Worm (Caenorhabditis elegans) whole organism, midembryonic: ENCODE data around the gene dep-1.

Experiments used
- T22C8.4 ChIP-seq: fragments of 200-800 bp; sonication (Bioruptor generic); IDR thresholded peaks from 2 replicates; pipeline ENCODE4 v1.3.6; 2022; ENCODE audit warnings: missing genetic modification characterization, missing compliant biosample characterization
- cog-1 ChIP-seq: sonication (generic microtip); optimal IDR thresholded peaks from 2 replicates; lab custom pipeline; 2016; ENCODE audit warnings: missing genetic modification characterization, missing compliant biosample characterization
- flt-1 ChIP-seq: fragments of 200-800 bp; sonication (Bioruptor generic); IDR thresholded peaks from 2 replicates; pipeline ENCODE4 v1.3.6; 2022; ENCODE audit warnings: missing genetic modification characterization, missing compliant biosample characterization

- TF ChIP-seq T22C8.4 (GFP tag; lab: Robert Waterston, UW), result no peak
- no peak for TF ChIP-seq flt-1 (GFP tag; lab: Robert Waterston, UW)
- TF ChIP-seq cog-1 (tag; lab: Kevin White, UChicago), result no peak
Measured at ce11 chrII:8960414-8960813, 59.2 kb downstream of the dep-1 start, which contains the start of gene cal-2.
